Worm (Caenorhabditis elegans): ENCODE data around the gene rcd-1.

DNA sequence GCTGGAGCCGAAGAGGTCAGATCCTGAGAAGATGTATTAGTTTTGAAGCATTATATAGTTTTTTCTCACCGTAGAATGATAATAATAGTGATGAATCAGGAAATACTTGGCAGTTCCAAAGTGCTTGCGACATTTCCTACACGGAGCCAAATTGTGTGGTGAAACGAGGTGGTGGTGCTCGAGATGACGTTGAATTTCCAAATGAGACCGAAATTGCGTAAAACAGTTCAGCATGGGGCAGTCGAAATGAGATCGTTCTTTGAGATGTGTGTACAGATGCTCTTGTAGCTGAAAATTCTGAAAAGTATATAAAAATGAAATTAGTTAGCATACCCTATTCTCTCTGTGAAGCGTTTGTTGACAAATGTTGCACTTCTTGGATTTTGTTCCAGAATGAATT, 25.7 kb upstream of the rcd-1 start, which contains the start of gene C46E10.8:
- no peak for TF ChIP-seq lin-35 (GFP tag; optimal IDR thresholded peaks at IDR 0.05)
- TF ChIP-seq lin-13 (GFP tag; optimal IDR thresholded peaks at IDR 0.05) = no peak
- no peak for TF ChIP-seq fkh-10 (GFP tag; optimal IDR thresholded peaks at IDR 0.05)
- TF ChIP-seq ztf-4 (tag; optimal IDR thresholded peaks at IDR 0.05) = no peak
- TF ChIP-seq ceh-8 (GFP tag; optimal IDR thresholded peaks at IDR 0.05) = no peak
- TF ChIP-seq ama-1 (optimal IDR thresholded peaks at IDR 0.05) = no peak
